Worm (Caenorhabditis elegans): ENCODE data around the gene hsp-1.
"Not testable (repeated sequence)": the region's sequence is repeated elsewhere in the genome, so short reads cannot be mapped to it uniquely, and the experiment has no call there.

hsp-1 gene

DNA sequence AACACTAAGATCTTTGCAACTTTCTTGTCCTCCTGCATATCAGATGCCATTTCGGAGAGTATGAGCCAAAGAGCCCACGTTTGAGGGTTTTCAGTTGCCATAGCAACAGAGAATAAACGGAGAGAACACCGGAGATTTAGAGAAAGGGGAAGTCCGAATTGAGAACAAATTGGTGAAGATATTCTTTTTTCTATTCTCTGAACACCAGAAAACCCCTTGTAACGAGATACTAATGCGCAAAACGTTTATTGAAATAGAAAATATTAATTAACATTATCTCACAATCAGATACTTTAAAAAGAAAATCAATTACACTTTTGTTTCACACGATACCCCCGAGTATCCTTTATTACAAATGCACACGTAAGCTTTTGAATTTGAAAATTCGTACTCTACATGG lies 23.2 kb downstream of the hsp-1 start, which contains the start of gene ifta-2:
TSS of gene ifta-2 (minus strand) at position 101 of the 400 bp plus-strand sequence.
- no peak for TF ChIP-seq him-1 (tag; optimal IDR thresholded peaks at IDR 0.05)
- no peak for TF ChIP-seq dao-5 (tag; optimal IDR thresholded peaks at IDR 0.05)
- TF ChIP-seq W03F9.2 (tag; optimal IDR thresholded peaks at IDR 0.05): no peak

DNA sequence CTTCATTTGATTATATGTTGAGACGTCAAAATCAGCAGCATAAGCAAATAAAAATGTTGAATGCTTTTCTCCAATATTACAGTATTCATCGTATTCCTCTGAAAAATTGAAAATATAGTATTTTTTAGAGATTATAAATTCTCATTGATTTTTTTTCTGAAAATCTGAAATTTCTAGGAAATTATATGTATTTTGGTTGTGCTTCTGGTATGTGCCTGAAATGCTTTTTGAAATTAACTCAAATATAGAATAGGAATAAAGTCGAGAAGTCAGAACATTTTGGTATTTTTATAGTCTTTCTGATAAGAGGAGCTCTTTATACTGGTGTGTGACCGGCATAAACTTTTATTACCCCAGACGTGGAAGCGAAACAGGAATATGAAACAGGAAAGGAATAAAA lies 28.5 kb downstream of the hsp-1 start, which contains the start of gene T28F3.8:
TSS of gene T28F3.8 (minus strand) at position 101 of the 400 bp plus-strand sequence.
- not testable (repeated sequence) for TF ChIP-seq W03F9.2, dao-5, him-1 (tag; optimal IDR thresholded peaks at IDR 0.05)

- no peak for TF ChIP-seq W03F9.2 (tag; optimal IDR thresholded peaks at IDR 0.05)
- TF ChIP-seq dao-5 (tag; optimal IDR thresholded peaks at IDR 0.05): no peak
- no peak for TF ChIP-seq him-1 (tag; optimal IDR thresholded peaks at IDR 0.05)
Measured at ce11 chrIV:17308211-17308610, 29.5 kb downstream of the hsp-1 start, which contains the start of gene T28F3.9. T28F3.9 (plus strand) TSS chrIV:17308511.

ce11 chrIV:17311842-17312241 lies 33.1 kb downstream of the hsp-1 start, which contains the start of gene snf-9:
snf-9 (plus strand) TSS chrIV:17312142.
- TF ChIP-seq him-1 (tag; optimal IDR thresholded peaks at IDR 0.05) (no peak), W03F9.2 (tag; optimal IDR thresholded peaks at IDR 0.05) (no peak), dao-5 (tag; optimal IDR thresholded peaks at IDR 0.05) (no peak)

- no peak for TF ChIP-seq him-1 (tag; optimal IDR thresholded peaks at IDR 0.05)
- no peak for TF ChIP-seq dao-5 (tag; optimal IDR thresholded peaks at IDR 0.05)
Measured at ce11 chrIV:17316398-17316797, 37.6 kb downstream of the hsp-1 start, which contains the start of gene C49C3.20. C49C3.20 (minus strand) TSS chrIV:17316498.

DNA sequence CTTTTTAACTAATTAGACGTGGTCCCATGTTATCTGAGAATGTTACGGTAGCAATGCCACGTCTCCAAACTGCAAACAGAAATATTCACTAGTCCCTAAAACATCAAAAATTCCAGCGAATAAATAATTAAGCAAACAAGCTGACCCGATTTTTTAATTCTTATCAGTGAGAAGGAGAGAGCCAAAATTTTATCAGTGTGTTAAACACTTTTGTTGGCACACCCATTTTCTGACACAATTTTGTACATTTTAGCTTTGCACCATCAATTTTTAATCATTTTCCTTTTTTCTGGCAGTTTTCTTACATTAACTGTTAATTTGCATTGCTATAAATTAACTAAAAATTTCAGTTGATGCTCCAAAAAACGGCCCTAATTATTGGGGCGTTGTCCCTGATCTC lies 41.7 kb downstream of the hsp-1 start, which contains the start of gene C49C3.4:
TSS of gene C49C3.4 (plus strand) at position 351 of the 400 bp plus-strand sequence.
- TF ChIP-seq him-1 (tag; optimal IDR thresholded peaks at IDR 0.05) (no peak), dao-5 (tag; optimal IDR thresholded peaks at IDR 0.05) (no peak), W03F9.2 (tag; optimal IDR thresholded peaks at IDR 0.05) (no peak)

DNA sequence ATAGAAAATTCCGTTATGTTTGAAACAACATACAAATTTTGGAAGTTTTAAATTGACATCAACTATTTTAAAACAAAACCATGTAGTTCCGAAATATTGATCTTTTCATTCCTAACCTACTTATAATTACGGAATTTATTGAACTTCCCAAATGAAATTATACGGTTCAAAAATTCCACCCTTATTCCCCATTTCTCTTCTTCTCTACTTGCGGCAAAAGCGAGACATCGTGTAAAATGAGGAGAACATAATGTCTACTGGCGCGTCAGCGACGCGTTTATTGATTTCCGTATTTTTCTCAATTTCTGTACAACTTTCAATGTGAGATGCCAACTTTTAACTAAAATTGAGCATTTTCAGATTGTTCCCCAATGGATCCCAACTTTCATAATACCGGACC lies 50.1 kb downstream of the hsp-1 start, which contains the start of gene ceh-88:
TSS of gene ceh-88 (plus strand) at position 355 of the 400 bp plus-strand sequence.
- TF ChIP-seq W03F9.2 (tag; optimal IDR thresholded peaks at IDR 0.05) (no peak), him-1 (tag; optimal IDR thresholded peaks at IDR 0.05) (no peak), dao-5 (tag; optimal IDR thresholded peaks at IDR 0.05) (no peak)

Measured in whole organism, L4/young adult.